Fruit fly (Drosophila melanogaster) whole organism, pupa: ENCODE data around the gene CG14567.

ENCODE experiments used
- CG12605 ChIP-seq: fragments of 200-800 bp; sonication (Bioruptor generic); IDR thresholded peaks from 2 replicates; pipeline ENCODE4 v1.3.6; 2022; ENCODE audit warnings: missing biosample characterization, missing genetic modification characterization
- CG17806 ChIP-seq: fragments of 200-800 bp; sonication (Bioruptor generic); optimal IDR thresholded peaks from 2 replicates; lab custom pipeline; 2018; ENCODE audit warnings: missing biosample characterization, mild to moderate bottlenecking, missing genetic modification characterization, moderate library complexity
- CG34367 ChIP-seq: fragments of 200-800 bp; sonication (Bioruptor generic); optimal IDR thresholded peaks from 2 replicates; lab custom pipeline; 2018; ENCODE audit warnings: missing biosample characterization, mild to moderate bottlenecking, missing genetic modification characterization
- CG4496 ChIP-seq: fragments of 200-800 bp; sonication (Bioruptor generic); IDR thresholded peaks from 3 replicates; pipeline ENCODE4 v1.3.6; 2022; ENCODE audit warnings: missing biosample characterization, missing genetic modification characterization
- CG8159 ChIP-seq: fragments of 200-800 bp; sonication (Bioruptor generic); optimal IDR thresholded peaks from 3 replicates; lab custom pipeline; 2018; ENCODE audit warnings: missing biosample characterization, mild to moderate bottlenecking, missing genetic modification characterization, moderate library complexity
- CG8301 ChIP-seq: fragments of 200-800 bp; sonication (Bioruptor generic); optimal IDR thresholded peaks from 2 replicates; lab custom pipeline; 2018; ENCODE audit warnings: missing biosample characterization, mild to moderate bottlenecking, missing genetic modification characterization
- D1 ChIP-seq: fragments of 200-800 bp; sonication (Bioruptor generic); optimal IDR thresholded peaks from 2 replicates; lab custom pipeline; 2018; ENCODE audit warnings: missing biosample characterization, mild to moderate bottlenecking, missing genetic modification characterization, moderate library complexity
- EcR ChIP-seq: fragments of 200-800 bp; sonication (Bioruptor generic); optimal IDR thresholded peaks from 3 replicates; lab custom pipeline; 2019; ENCODE audit warnings: missing biosample characterization, missing genetic modification characterization, mild to moderate bottlenecking, moderate library complexity, missing genetic modification reagents
- Ets98B ChIP-seq: fragments of 200-800 bp; sonication (Bioruptor generic); IDR thresholded peaks from 2 replicates; pipeline ENCODE4 v1.3.6; 2022; ENCODE audit warnings: missing biosample characterization, missing genetic modification characterization
- Pif1A ChIP-seq: fragments of 200-800 bp; sonication (Bioruptor generic); optimal IDR thresholded peaks from 3 replicates; lab custom pipeline; 2016; ENCODE audit warnings: missing biosample characterization, missing genetic modification characterization
- Snoo ChIP-seq: fragments of 200-800 bp; sonication (Bioruptor generic); optimal IDR thresholded peaks from 3 replicates; lab custom pipeline; 2017; ENCODE audit warnings: missing biosample characterization, mild to moderate bottlenecking, missing genetic modification characterization, inconsistent platforms
- fd96Ca ChIP-seq: fragments of 200-800 bp; sonication (Bioruptor generic); IDR thresholded peaks from 3 replicates; pipeline ENCODE4 v1.3.6; 2022; ENCODE audit warnings: missing biosample characterization, missing genetic modification characterization
- gl ChIP-seq: fragments of 200-800 bp; sonication (Bioruptor generic); optimal IDR thresholded peaks from 2 replicates; lab custom pipeline; 2018; ENCODE audit warnings: missing biosample characterization, mild to moderate bottlenecking, missing genetic modification characterization
- rn ChIP-seq: fragments of 200-800 bp; sonication (Bioruptor generic); IDR thresholded peaks from 2 replicates; pipeline ENCODE4 v1.3.6; 2022; ENCODE audit warnings: missing biosample characterization, missing genetic modification characterization

dm6 chr3L:21709785-21710591 is 28.2 kb downstream of the CG14567 start:
- peak; percentile 12; the same call in 1 of the 3 replicates for TF ChIP-seq CG4496 (GFP tag; lab: Robert Waterston, UW)
- peak; percentile 28 for TF ChIP-seq Pif1A (GFP tag; lab: Kevin White, UChicago)
- TF ChIP-seq CG12605 (GFP tag; lab: Robert Waterston, UW): no peak
- TF ChIP-seq EcR: peak; percentile 74
- TF ChIP-seq fd96Ca (GFP tag; lab: Robert Waterston, UW): peak; percentile 55; the same call in 1 of the 3 replicates
- peak; percentile 80 for TF ChIP-seq CG8301 (tag; lab: Kevin White, UChicago)
- TF ChIP-seq Snoo (tag; lab: Kevin White, UChicago): peak; percentile 69
- peak; percentile 92 for TF ChIP-seq CG8159 (tag; lab: Kevin White, UChicago)
- TF ChIP-seq Ets98B: no peak
- peak; percentile 89 for TF ChIP-seq D1 (tag; lab: Kevin White, UChicago)
- TF ChIP-seq rn (GFP tag; lab: Robert Waterston, UW): no peak
- peak; percentile 77 for TF ChIP-seq CG34367 (tag; lab: Kevin White, UChicago)
- TF ChIP-seq gl: peak; percentile 57
- peak; percentile 82 for TF ChIP-seq CG17806 (tag; lab: Kevin White, UChicago)
